Fruit fly (Drosophila melanogaster) Kc167 (cell line): Measurements from ENCODE around the gene para.

Experiments used
- Myc ChIP-seq: fragments of >200 bp; optimal IDR thresholded peaks from 2 replicates; lab custom pipeline; 2017; ENCODE audit warnings: missing external identifiers
- Sin3A ChIP-seq: fragments of >200 bp; optimal IDR thresholded peaks from 2 replicates; lab custom pipeline; 2018; ENCODE audit warnings: missing external identifiers
- h ChIP-seq: fragments of >200 bp; optimal IDR thresholded peaks from 3 replicates; lab custom pipeline; 2018; ENCODE audit warnings: missing external identifiers
- psq ChIP-seq: fragments of >200 bp; optimal IDR thresholded peaks from 2 replicates; lab custom pipeline; 2017; ENCODE audit warnings: missing external identifiers
- ttk ChIP-seq: sonication (Bioruptor generic); optimal IDR thresholded peaks from 2 replicates; lab custom pipeline; 2017; ENCODE audit warnings: missing external identifiers

- TF ChIP-seq h (no peak), psq (lab: Kevin White, UChicago) (no peak), ttk (lab: Kevin White, UChicago) (no peak), Sin3A (no peak), Myc (lab: Kevin White, UChicago) (no peak)
Measured at dm6 chrX:16449316-16449715, 83.6 kb downstream of the para start.
